Worm (Caenorhabditis elegans) whole organism, L3 larva: ENCODE results near the gene Y51H4A.941.

Experiments
- eor-1 ChIP-seq, 2 experiments: fragments of 150-350 bp; optimal IDR thresholded peaks; 2 replicates each; lab custom pipeline; 2014 to 2018; ENCODE audit warnings: missing biosample characterization in 2 of 2, missing genetic modification characterization in 2 of 2
- nhr-12 ChIP-seq: fragments of 150-350 bp; optimal IDR thresholded peaks from 2 replicates; lab custom pipeline; 2014; ENCODE audit warnings: missing biosample characterization, missing genetic modification characterization
- skn-1 ChIP-seq: fragments of 150-350 bp; optimal IDR thresholded peaks from 2 replicates; lab custom pipeline; 2014; ENCODE audit warnings: missing biosample characterization, missing genetic modification characterization
- tbx-2 ChIP-seq: sonication (generic microtip); optimal IDR thresholded peaks from 2 replicates; lab custom pipeline; 2016; ENCODE audit warnings: mild to moderate bottlenecking, missing genetic modification characterization, missing compliant biosample characterization
- ztf-11 ChIP-seq: fragments of 150-350 bp; optimal IDR thresholded peaks from 2 replicates; lab custom pipeline; 2014; ENCODE audit warnings: missing biosample characterization, missing genetic modification characterization

ce11 chrIV:16656232-16656631 lies 38.2 kb downstream of the Y51H4A.941 start, which contains the start of gene tsr-2:
- TF ChIP-seq nhr-12 (tag; lab: Kevin White, UChicago) (no peak), tbx-2 (tag; lab: Kevin White, UChicago) (peak; percentile 84), skn-1 (peak; percentile 73), ztf-11 (tag; lab: Kevin White, UChicago) (no peak), eor-1 (tag; optimal IDR thresholded peaks at IDR 0.05; lab: Kevin White, UChicago) (peak in 1 of 2 experiments; percentile 19)
